Worm (Caenorhabditis elegans) whole organism, late embryonic: Measurements from ENCODE around the gene srh-222.

ENCODE experiments used
- ceh-14 ChIP-seq: sonication (generic microtip); optimal IDR thresholded peaks from 2 replicates; lab custom pipeline; 2016; ENCODE audit warnings: missing genotype, missing genetic modification characterization, missing compliant biosample characterization
- ceh-48 ChIP-seq: sonication (generic microtip); optimal IDR thresholded peaks from 2 replicates; lab custom pipeline; 2016; ENCODE audit warnings: missing genetic modification characterization, inconsistent platforms, missing compliant biosample characterization
- dmd-4 ChIP-seq: sonication (generic microtip); optimal IDR thresholded peaks from 2 replicates; lab custom pipeline; 2016; ENCODE audit warnings: borderline replicate concordance, missing genetic modification characterization, missing compliant biosample characterization
- hlh-13 ChIP-seq: fragments of 200-800 bp; sonication (Bioruptor generic); optimal IDR thresholded peaks from 2 replicates; lab custom pipeline; 2018; ENCODE audit warnings: mild to moderate bottlenecking, missing genetic modification characterization, missing compliant biosample characterization
- hlh-6 ChIP-seq: sonication (generic microtip); optimal IDR thresholded peaks from 2 replicates; lab custom pipeline; 2016; ENCODE audit warnings: missing genotype, missing genetic modification characterization, missing compliant biosample characterization
- pha-4 ChIP-seq: fragments of 150-350 bp; optimal IDR thresholded peaks from 2 replicates; lab custom pipeline; 2018; ENCODE audit warnings: missing biosample characterization, missing genetic modification reagents, missing genetic modification characterization
- pros-1 ChIP-seq: fragments of 150-350 bp; optimal IDR thresholded peaks from 2 replicates; lab custom pipeline; 2014; ENCODE audit warnings: missing biosample characterization, missing genetic modification reagents, missing genetic modification characterization
- unc-55 ChIP-seq: sonication (generic microtip); optimal IDR thresholded peaks from 2 replicates; lab custom pipeline; 2017; ENCODE audit warnings: missing biosample characterization, missing genetic modification reagents, missing genetic modification characterization

ce11 chrIV:3979525-3979924 is at the start of gene srh-222:
- TF ChIP-seq hlh-13 (GFP tag; lab: Kevin White, UChicago) (no peak), unc-55 (GFP tag; lab: Kevin White, UChicago) (no peak), ceh-14 (tag; lab: Kevin White, UChicago) (no peak), pros-1 (no peak), dmd-4 (tag; lab: Kevin White, UChicago) (no peak), pha-4 (tag; lab: Kevin White, UChicago) (no peak), ceh-48 (tag; lab: Kevin White, UChicago) (no peak), hlh-6 (tag; lab: Kevin White, UChicago) (no peak)
